Fruit fly (Drosophila melanogaster) whole organism, embryonic: ENCODE results near the gene Polr1C.
A peak's percentile ranks its signal among the peaks of the same experiment; 100 is the strongest.

Experiments
- CG1024 ChIP-seq: fragments of 200-800 bp; sonication (Bioruptor generic); IDR thresholded peaks from 2 replicates; pipeline ENCODE4 v1.3.6; 2022; ENCODE audit warnings: missing biosample characterization, missing genetic modification characterization
- CG10274 ChIP-seq: fragments of 200-800 bp; sonication (Bioruptor generic); optimal IDR thresholded peaks from 3 replicates; lab custom pipeline; 2017; ENCODE audit warnings: missing biosample characterization, mild to moderate bottlenecking, missing genetic modification characterization
- CG10654 ChIP-seq: fragments of 200-800 bp; sonication (Bioruptor generic); optimal IDR thresholded peaks from 2 replicates; lab custom pipeline; 2016; ENCODE audit warnings: missing biosample characterization, missing genetic modification characterization
- CG10979 ChIP-seq: fragments of 200-800 bp; sonication (Bioruptor generic); optimal IDR thresholded peaks from 2 replicates; lab custom pipeline; 2018; ENCODE audit warnings: missing biosample characterization, mild to moderate bottlenecking, missing genetic modification characterization, moderate library complexity
- CG12299 ChIP-seq: fragments of 200-800 bp; sonication (Bioruptor generic); optimal IDR thresholded peaks from 2 replicates; lab custom pipeline; 2018; ENCODE audit warnings: missing biosample characterization, mild to moderate bottlenecking, missing genetic modification characterization
- CG13894 ChIP-seq: fragments of 200-800 bp; sonication (Bioruptor generic); optimal IDR thresholded peaks from 3 replicates; lab custom pipeline; 2018; ENCODE audit warnings: missing biosample characterization, mild to moderate bottlenecking, missing genetic modification characterization, moderate library complexity
- CG15011 ChIP-seq: fragments of 200-800 bp; sonication (Bioruptor generic); optimal IDR thresholded peaks from 3 replicates; lab custom pipeline; 2018; ENCODE audit warnings: missing biosample characterization, mild to moderate bottlenecking, missing genetic modification characterization
- CG15514 ChIP-seq: fragments of 200-800 bp; sonication (Bioruptor generic); optimal IDR thresholded peaks from 3 replicates; lab custom pipeline; 2017; ENCODE audit warnings: missing biosample characterization, missing genetic modification characterization, mild to moderate bottlenecking, moderate library complexity, missing genetic modification reagents
- CG15601 ChIP-seq: fragments of 200-800 bp; sonication (Bioruptor generic); optimal IDR thresholded peaks from 3 replicates; lab custom pipeline; 2019; ENCODE audit warnings: missing biosample characterization, mild to moderate bottlenecking, missing genetic modification characterization, moderate library complexity
- CG1647 ChIP-seq: fragments of 200-800 bp; sonication (Bioruptor generic); optimal IDR thresholded peaks from 3 replicates; lab custom pipeline; 2016; ENCODE audit warnings: missing biosample characterization, missing genetic modification characterization
- CG16779 ChIP-seq: fragments of 200-800 bp; sonication (Bioruptor generic); IDR thresholded peaks from 2 replicates; pipeline ENCODE4 v1.3.6; 2022; ENCODE audit warnings: missing biosample characterization, missing genetic modification characterization
- CG17186 ChIP-seq: fragments of 200-800 bp; sonication (Bioruptor generic); optimal IDR thresholded peaks from 3 replicates; lab custom pipeline; 2017; ENCODE audit warnings: missing biosample characterization, missing genetic modification reagents, missing genetic modification characterization
- CG18599 ChIP-seq: fragments of 200-800 bp; sonication (Bioruptor generic); optimal IDR thresholded peaks from 3 replicates; lab custom pipeline; 2017; ENCODE audit warnings: missing biosample characterization, missing genetic modification characterization, mild to moderate bottlenecking, moderate library complexity, missing genetic modification reagents
- CG18619 ChIP-seq: fragments of 200-800 bp; sonication (Bioruptor generic); optimal IDR thresholded peaks from 3 replicates; lab custom pipeline; 2017; ENCODE audit warnings: missing biosample characterization, mild to moderate bottlenecking, missing genetic modification characterization
- CG3281 ChIP-seq: fragments of 200-800 bp; sonication (Bioruptor generic); optimal IDR thresholded peaks from 3 replicates; lab custom pipeline; 2017; ENCODE audit warnings: missing biosample characterization, mild to moderate bottlenecking, missing genetic modification characterization
- CG34224 ChIP-seq: fragments of 200-800 bp; sonication (Bioruptor generic); IDR thresholded peaks from 3 replicates; pipeline ENCODE4 v1.3.6; 2022; ENCODE audit warnings: missing biosample characterization, missing genetic modification characterization; ENCODE audit not compliant: partially characterized antibody
- CG34376 ChIP-seq: fragments of 200-800 bp; sonication (Bioruptor generic); optimal IDR thresholded peaks from 2 replicates; lab custom pipeline; 2018; ENCODE audit warnings: missing biosample characterization, mild to moderate bottlenecking, missing genetic modification characterization
- CG8089 ChIP-seq: fragments of 200-800 bp; sonication (Bioruptor generic); optimal IDR thresholded peaks from 3 replicates; lab custom pipeline; 2016; ENCODE audit warnings: missing biosample characterization, missing genetic modification characterization
- D ChIP-seq, 2 experiments: fragments of 200-800 bp in 1 of 2; fragments of >200 bp in 1 of 2; sonication (Bioruptor generic) in 1 of 2; optimal IDR thresholded peaks; 2 replicates in 1 of 2; 3 replicates in 1 of 2; lab custom pipeline; 2017; ENCODE audit warnings: mild to moderate bottlenecking in 1 of 2, missing biosample characterization in 1 of 2, missing genetic modification characterization in 1 of 2, missing genetic modification reagents in 1 of 2
- Dad ChIP-seq: fragments of 200-800 bp; sonication (Bioruptor generic); optimal IDR thresholded peaks from 3 replicates; lab custom pipeline; 2016; ENCODE audit warnings: missing biosample characterization, missing genetic modification characterization
- Dbx ChIP-seq: fragments of 200-800 bp; sonication (Bioruptor generic); IDR thresholded peaks from 3 replicates; pipeline ENCODE4 v1.3.6; 2022; ENCODE audit warnings: missing biosample characterization, missing genetic modification characterization
- Deaf1 ChIP-seq: fragments of 200-800 bp; optimal IDR thresholded peaks from 3 replicates; lab custom pipeline; 2019; ENCODE audit warnings: missing biosample characterization, mild to moderate bottlenecking, missing genetic modification characterization, moderate library complexity
- Dref ChIP-seq: fragments of 200-800 bp; sonication (Bioruptor generic); IDR thresholded peaks from 2 replicates; pipeline ENCODE4 v1.3.6; 2022; ENCODE audit warnings: missing biosample characterization, missing genetic modification characterization
- Drgx ChIP-seq: fragments of 200-800 bp; sonication (Bioruptor generic); IDR thresholded peaks from 2 replicates; pipeline ENCODE4 v1.3.6; 2022; ENCODE audit warnings: missing biosample characterization, missing genetic modification characterization
- Ets65A ChIP-seq: fragments of 200-800 bp; sonication (Bioruptor generic); peaks from one replicate; lab custom pipeline; 2016; ENCODE audit warnings: missing biosample characterization, missing genetic modification characterization
- Fer1 ChIP-seq: fragments of 200-800 bp; sonication (Bioruptor generic); optimal IDR thresholded peaks from 2 replicates; lab custom pipeline; 2017; ENCODE audit warnings: missing biosample characterization, mild to moderate bottlenecking, missing genetic modification characterization
- Hand ChIP-seq: fragments of 200-800 bp; sonication (Bioruptor generic); optimal IDR thresholded peaks from 2 replicates; lab custom pipeline; 2017; ENCODE audit warnings: mild to moderate bottlenecking, missing biosample characterization, missing genetic modification reagents, missing genetic modification characterization
- Hmr ChIP-seq: fragments of 200-800 bp; sonication (Bioruptor generic); optimal IDR thresholded peaks from 3 replicates; lab custom pipeline; 2017; ENCODE audit warnings: mild to moderate bottlenecking, missing biosample characterization, missing genetic modification reagents, missing genetic modification characterization
- Jarid2 ChIP-seq: fragments of 200-800 bp; sonication (Bioruptor generic); optimal IDR thresholded peaks from 3 replicates; lab custom pipeline; 2017; ENCODE audit warnings: mild to moderate bottlenecking, missing biosample characterization, missing genetic modification reagents, missing genetic modification characterization
- Med ChIP-seq: fragments of 200-800 bp; sonication (Bioruptor generic); peaks from one replicate; lab custom pipeline; 2016; ENCODE audit warnings: missing biosample characterization, missing genetic modification characterization, mild to moderate bottlenecking, inconsistent platforms, moderate library complexity
- Meics ChIP-seq: fragments of 200-800 bp; sonication (Bioruptor generic); optimal IDR thresholded peaks from 2 replicates; lab custom pipeline; 2017; ENCODE audit warnings: missing biosample characterization, mild to moderate bottlenecking, missing genetic modification characterization
- NK7.1 ChIP-seq: fragments of 200-800 bp; sonication (Bioruptor generic); optimal IDR thresholded peaks from 3 replicates; lab custom pipeline; 2016; ENCODE audit warnings: missing biosample characterization, missing genetic modification characterization
- Oaz ChIP-seq: fragments of 200-800 bp; sonication (Bioruptor generic); IDR thresholded peaks from 2 replicates; pipeline ENCODE4 v1.3.6; 2022; ENCODE audit warnings: missing biosample characterization, missing genetic modification characterization
- Rfx ChIP-seq: fragments of 200-800 bp; sonication (Bioruptor generic); IDR thresholded peaks from 2 replicates; pipeline ENCODE4 v1.3.6; 2022; ENCODE audit warnings: missing biosample characterization, missing genetic modification characterization
- al ChIP-seq: fragments of 200-800 bp; sonication (Bioruptor generic); IDR thresholded peaks from 2 replicates; pipeline ENCODE4 v1.3.6; 2022; ENCODE audit warnings: missing biosample characterization, missing genetic modification characterization
- az2 ChIP-seq: fragments of 200-800 bp; sonication (Bioruptor generic); optimal IDR thresholded peaks from 3 replicates; lab custom pipeline; 2016; ENCODE audit warnings: missing biosample characterization, missing genetic modification characterization
- caup ChIP-seq: fragments of 200-800 bp; sonication (Bioruptor generic); optimal IDR thresholded peaks from 3 replicates; lab custom pipeline; 2017; ENCODE audit warnings: missing biosample characterization, mild to moderate bottlenecking, missing genetic modification characterization, moderate library complexity; ENCODE audit not compliant: severe bottlenecking
- crc ChIP-seq: fragments of 200-800 bp; sonication (Bioruptor generic); optimal IDR thresholded peaks from 2 replicates; lab custom pipeline; 2016; ENCODE audit warnings: missing biosample characterization, missing genetic modification characterization
- ewg ChIP-seq: fragments of 200-800 bp; sonication (Bioruptor generic); optimal IDR thresholded peaks from 3 replicates; lab custom pipeline; 2017; ENCODE audit warnings: mild to moderate bottlenecking, missing biosample characterization, missing genetic modification reagents, missing genetic modification characterization
- her ChIP-seq: fragments of 200-800 bp; sonication (Bioruptor generic); optimal IDR thresholded peaks from 2 replicates; lab custom pipeline; 2016; ENCODE audit warnings: missing biosample characterization, missing genetic modification characterization
- lab ChIP-seq: fragments of 200-800 bp; sonication (Bioruptor generic); optimal IDR thresholded peaks from 3 replicates; lab custom pipeline; 2017; ENCODE audit warnings: missing biosample characterization, missing genetic modification characterization, mild to moderate bottlenecking, moderate library complexity, missing genetic modification reagents
- mld ChIP-seq: fragments of 200-800 bp; sonication (Bioruptor generic); IDR thresholded peaks from 3 replicates; pipeline ENCODE4 v1.3.6; 2022; ENCODE audit warnings: missing biosample characterization, missing genetic modification characterization; ENCODE audit not compliant: partially characterized antibody
- row ChIP-seq: fragments of 200-800 bp; sonication (Bioruptor generic); IDR thresholded peaks from 3 replicates; pipeline ENCODE4 v1.3.6; 2022; ENCODE audit warnings: missing biosample characterization, missing genetic modification characterization
- scrt ChIP-seq: fragments of 200-800 bp; sonication (Bioruptor generic); optimal IDR thresholded peaks from 2 replicates; lab custom pipeline; 2018; ENCODE audit warnings: missing biosample characterization, mild to moderate bottlenecking, missing genetic modification characterization, moderate library complexity
- sna ChIP-seq: fragments of 200-800 bp; sonication (Bioruptor generic); IDR thresholded peaks from 2 replicates; pipeline ENCODE4 v1.3.6; 2022; ENCODE audit warnings: missing biosample characterization, missing genetic modification characterization; ENCODE audit not compliant: partially characterized antibody
- sqz ChIP-seq: fragments of 200-800 bp; sonication (Bioruptor generic); optimal IDR thresholded peaks from 3 replicates; lab custom pipeline; 2018; ENCODE audit warnings: missing biosample characterization, mild to moderate bottlenecking, missing genetic modification characterization
- twi ChIP-seq: fragments of 200-800 bp; optimal IDR thresholded peaks from 2 replicates; lab custom pipeline; 2019; ENCODE audit warnings: missing biosample characterization, mild to moderate bottlenecking, missing genetic modification characterization, moderate library complexity
- vnd ChIP-seq: fragments of 200-800 bp; sonication (Bioruptor generic); IDR thresholded peaks from 3 replicates; pipeline ENCODE4 v1.3.6; 2022; ENCODE audit warnings: missing biosample characterization, missing genetic modification characterization; ENCODE audit not compliant: partially characterized antibody
- vvl ChIP-seq: fragments of 200-800 bp; sonication (Bioruptor generic); IDR thresholded peaks from 2 replicates; pipeline ENCODE4 v1.3.6; 2022; ENCODE audit warnings: missing biosample characterization, missing genetic modification characterization

Polr1C gene

dm6 chr2L:4936325-4936869, 32.4 kb upstream of the Polr1C start, which contains the start of gene hoe2:
hoe2 (minus strand) TSS chr2L:4936450.
- TF ChIP-seq Oaz (GFP tag; lab: Robert Waterston, UW) (no peak), CG18599 (peak; percentile 57), ewg (GFP tag; lab: Kevin White, UChicago) (peak; percentile 57), CG34224 (GFP tag; lab: Robert Waterston, UW) (0 out of 3 replicates have a peak, but pooled peaks have one; percentile 9), CG13894 (tag; lab: Kevin White, UChicago) (peak; percentile 79), CG34376 (peak; percentile 37), CG15011 (GFP tag; lab: Kevin White, UChicago) (no peak), CG17186 (GFP tag; lab: Kevin White, UChicago) (no peak), scrt (GFP tag; lab: Kevin White, UChicago) (peak; percentile 94), Fer1 (GFP tag; lab: Kevin White, UChicago) (peak; percentile 80), Dad (GFP tag; lab: Kevin White, UChicago) (no peak), her (GFP tag; lab: Kevin White, UChicago) (no peak), az2 (GFP tag; lab: Kevin White, UChicago) (no peak), Dbx (GFP tag; lab: Robert Waterston, UW) (peak; percentile 38; the same call in 1 of the 3 replicates), Drgx (0 out of 2 replicates have a peak, but pooled peaks have one; percentile 16), sna (GFP tag; lab: Robert Waterston, UW) (no peak), Meics (GFP tag; lab: Kevin White, UChicago) (peak; percentile 4), mld (no peak), D (optimal IDR thresholded peaks at IDR 0.05; lab: Kevin White, UChicago) (no peak), D (GFP tag; optimal IDR thresholded peaks at IDR 0.05; lab: Kevin White, UChicago) (no peak), CG8089 (GFP tag; lab: Kevin White, UChicago) (no peak), Deaf1 (tag; lab: Kevin White, UChicago) (peak; percentile 94), twi (tag; lab: Kevin White, UChicago) (no peak), CG1647 (GFP tag; lab: Kevin White, UChicago) (no peak), CG12299 (tag; lab: Kevin White, UChicago) (no peak), Jarid2 (GFP tag; lab: Kevin White, UChicago) (peak; percentile 23), CG18619 (GFP tag; lab: Kevin White, UChicago) (no peak), CG3281 (peak; percentile 31), vvl (no peak), Ets65A (GFP tag; lab: Kevin White, UChicago) (peak; percentile 18), NK7.1 (no peak), row (no peak), Dref (GFP tag; lab: Robert Waterston, UW) (peak; percentile 11; the same call in 1 of the 2 replicates), Rfx (GFP tag; lab: Robert Waterston, UW) (0 out of 2 replicates have a peak, but pooled peaks have one; percentile 20), Hand (GFP tag; lab: Kevin White, UChicago) (peak; percentile 38), Med (peak; percentile 38), CG10274 (no peak), CG15601 (tag; lab: Kevin White, UChicago) (peak; percentile 94), CG1024 (GFP tag; lab: Robert Waterston, UW) (no peak), CG10979 (tag; lab: Kevin White, UChicago) (no peak), crc (no peak), al (GFP tag; lab: Robert Waterston, UW) (no peak), CG10654 (no peak), CG16779 (0 out of 2 replicates have a peak, but pooled peaks have one; percentile 29), Hmr (GFP tag; lab: Kevin White, UChicago) (peak; percentile 71), caup (GFP tag; lab: Kevin White, UChicago) (peak; percentile 7), lab (GFP tag; lab: Kevin White, UChicago) (peak; percentile 55), vnd (no peak), sqz (GFP tag; lab: Kevin White, UChicago) (no peak), CG15514 (GFP tag; lab: Kevin White, UChicago) (peak; percentile 48)
